Worm (Caenorhabditis elegans) whole organism, young adult: Measurements from ENCODE around the gene srw-19.

Experiments used
- B0035.1 ChIP-seq: sonication (generic microtip); optimal IDR thresholded peaks from 2 replicates; lab custom pipeline; 2016; ENCODE audit warnings: missing genetic modification characterization, mild to moderate bottlenecking, missing compliant biosample characterization, missing genotype, missing genetic modification reagents
- Y53G8AR.9 ChIP-seq: fragments of 200-800 bp; sonication (Bioruptor generic); conservative IDR thresholded peaks from 2 replicates; pipeline ENCODE4 v1.3.6; 2022; ENCODE audit warnings: missing genetic modification reagents, missing genetic modification characterization, missing compliant biosample characterization
- Y56A3A.18 ChIP-seq: fragments of 200-800 bp; sonication (Bioruptor generic); IDR thresholded peaks from 2 replicates; pipeline ENCODE4 v1.3.6; 2022; ENCODE audit warnings: missing genetic modification reagents, missing genetic modification characterization, missing compliant biosample characterization
- attf-6 ChIP-seq: fragments of 200-800 bp; sonication (Bioruptor generic); IDR thresholded peaks from 2 replicates; pipeline ENCODE4 v1.3.6; 2022; ENCODE audit warnings: missing genetic modification reagents, missing genetic modification characterization, missing compliant biosample characterization
- ceh-100 ChIP-seq: fragments of 200-800 bp; sonication (Bioruptor generic); IDR thresholded peaks from 2 replicates; pipeline ENCODE4 v1.3.6; 2022; ENCODE audit warnings: missing genetic modification reagents, missing genetic modification characterization, missing compliant biosample characterization
- ceh-58 ChIP-seq: fragments of 200-800 bp; sonication (Bioruptor generic); IDR thresholded peaks from 2 replicates; pipeline ENCODE4 v1.3.6; 2022; ENCODE audit warnings: missing genetic modification characterization, missing compliant biosample characterization
- efl-1 ChIP-seq: fragments of 150-350 bp; optimal IDR thresholded peaks from 2 replicates; lab custom pipeline; 2014; ENCODE audit warnings: missing biosample characterization, missing genetic modification reagents, missing genetic modification characterization
- nhr-27 ChIP-seq: fragments of 200-800 bp; sonication (Bioruptor generic); optimal IDR thresholded peaks from 2 replicates; lab custom pipeline; 2018; ENCODE audit warnings: mild to moderate bottlenecking, missing genetic modification characterization, moderate library complexity, missing compliant biosample characterization
- pbrm-1 ChIP-seq: fragments of 200-800 bp; sonication (Bioruptor generic); IDR thresholded peaks from 2 replicates; pipeline ENCODE4 v1.3.6; 2022; ENCODE audit warnings: missing genetic modification reagents, missing genetic modification characterization, missing compliant biosample characterization
- rec-8 ChIP-seq, 2 experiments: sonication (generic microtip); optimal IDR thresholded peaks; 2 replicates each; lab custom pipeline; 2016; ENCODE audit warnings: mild to moderate bottlenecking in 2 of 2, missing genetic modification characterization in 2 of 2, missing genetic modification reagents in 2 of 2, missing genotype in 2 of 2, missing biosample characterization in 1 of 2, missing compliant biosample characterization in 1 of 2, moderate library complexity in 1 of 2
- snpc-1.1 ChIP-seq: sonication (generic microtip); optimal IDR thresholded peaks from 2 replicates; lab custom pipeline; 2017; ENCODE audit warnings: missing genetic modification characterization, mild to moderate bottlenecking, missing compliant biosample characterization, antibody characterized with exemption, moderate library complexity, missing genotype, missing genetic modification reagents; ENCODE audit not compliant: insufficient read depth
- snpc-1.3 ChIP-seq: sonication (generic microtip); optimal IDR thresholded peaks from 2 replicates; lab custom pipeline; 2017; ENCODE audit warnings: missing genetic modification characterization, mild to moderate bottlenecking, missing compliant biosample characterization, antibody characterized with exemption, moderate library complexity, missing genotype, missing genetic modification reagents; ENCODE audit not compliant: insufficient read depth
- snpc-3.4 ChIP-seq: sonication (generic microtip); optimal IDR thresholded peaks from 2 replicates; lab custom pipeline; 2017; ENCODE audit warnings: missing genetic modification characterization, mild to moderate bottlenecking, missing compliant biosample characterization, antibody characterized with exemption, moderate library complexity, missing genotype, missing genetic modification reagents
- unc-62 ChIP-seq: fragments of 150-350 bp; optimal IDR thresholded peaks from 2 replicates; lab custom pipeline; 2014; ENCODE audit warnings: missing biosample characterization, missing genetic modification reagents, missing genetic modification characterization

- TF ChIP-seq ceh-100 (GFP tag; lab: Robert Waterston, UW) (no peak), nhr-27 (no peak), efl-1 (no peak), unc-62 (GFP tag; lab: Kevin White, UChicago) (no peak), Y56A3A.18 (GFP tag; lab: Robert Waterston, UW) (no peak), attf-6 (GFP tag; lab: Robert Waterston, UW) (no peak), snpc-1.3 (tag; lab: Kevin White, UChicago) (no peak), B0035.1 (no peak), snpc-1.1 (tag; lab: Kevin White, UChicago) (no peak), snpc-3.4 (tag; lab: Kevin White, UChicago) (no peak), Y53G8AR.9 (GFP tag; lab: Robert Waterston, UW) (no peak), pbrm-1 (GFP tag; lab: Robert Waterston, UW) (no peak), ceh-58 (GFP tag; lab: Robert Waterston, UW) (no peak), rec-8 (tag; optimal IDR thresholded peaks at IDR 0.05; lab: Kevin White, UChicago) (no peak)
These were observed 17.0 kb downstream of the srw-19 start, which contains the start of gene M01B2.12 for ce11 chrV:15264131-15264530.
